Fruit fly (Drosophila melanogaster): ENCODE results near the gene dpr9.
A peak's percentile ranks its signal among the peaks of the same experiment; 100 is the strongest.

Gene dpr9

dm6 chr3R:15114465-15115228, 37.6 kb upstream of the dpr9 start (continued):
- TF ChIP-seq dac (GFP tag; optimal IDR thresholded peaks at IDR 0.05): peak; percentile 69
- TF ChIP-seq esn (GFP tag; optimal IDR thresholded peaks at IDR 0.05): peak; percentile 23
- peak; percentile 95 for TF ChIP-seq Eip78C (GFP tag)
- peak; percentile 41 for TF ChIP-seq CG9139 (GFP tag; optimal IDR thresholded peaks at IDR 0.05)
- TF ChIP-seq fkh (GFP tag; optimal IDR thresholded peaks at IDR 0.05): peak; percentile 62
- TF ChIP-seq CG10631 (GFP tag; optimal IDR thresholded peaks at IDR 0.05): peak; percentile 77
- peak; percentile 58; the same call in 2 of the 3 replicates for TF ChIP-seq CG6163 (GFP tag; IDR thresholded peaks at IDR 0.05)
- TF ChIP-seq CG10669 (GFP tag; optimal IDR thresholded peaks at IDR 0.05): peak; percentile 77
- TF ChIP-seq CG31627 (GFP tag; optimal IDR thresholded peaks at IDR 0.05): peak; percentile 13
- TF ChIP-seq Sox15 (GFP tag; optimal IDR thresholded peaks at IDR 0.05): peak; percentile 58

- peak; percentile 10; the same call in 1 of the 2 replicates for TF ChIP-seq Gug (GFP tag; IDR thresholded peaks at IDR 0.05)
- TF ChIP-seq net (GFP tag; optimal IDR thresholded peaks at IDR 0.05): peak; percentile 7
- TF ChIP-seq Met (GFP tag; optimal IDR thresholded peaks at IDR 0.05): no peak
- no peak for TF ChIP-seq Sox102F (GFP tag; optimal IDR thresholded peaks at IDR 0.05)
- peak; percentile 62; the same call in 1 of the 3 replicates for TF ChIP-seq eg (GFP tag; IDR thresholded peaks at IDR 0.05)
- no peak for TF ChIP-seq fkh (GFP tag; optimal IDR thresholded peaks at IDR 0.05)
- TF ChIP-seq Ets96B (tag; optimal IDR thresholded peaks at IDR 0.05): peak; percentile 51
- TF ChIP-seq salr (GFP tag; optimal IDR thresholded peaks at IDR 0.05): peak in 1 of 2 experiments; percentile 60
- TF ChIP-seq Eip75B (GFP tag; optimal IDR thresholded peaks at IDR 0.05): no peak
- peak; percentile 48 for TF ChIP-seq CG3919 (GFP tag; optimal IDR thresholded peaks at IDR 0.05)
- peak; percentile 46 for TF ChIP-seq CG6276 (GFP tag; optimal IDR thresholded peaks at IDR 0.05)
- TF ChIP-seq CG31627 (GFP tag; optimal IDR thresholded peaks at IDR 0.05): no peak
- TF ChIP-seq CG9139 (GFP tag; optimal IDR thresholded peaks at IDR 0.05): no peak
- no peak for TF ChIP-seq vri (GFP tag; optimal IDR thresholded peaks at IDR 0.05)
- TF ChIP-seq topi (GFP tag; optimal IDR thresholded peaks at IDR 0.05): no peak
- TF ChIP-seq esn (GFP tag; optimal IDR thresholded peaks at IDR 0.05): no peak
- TF ChIP-seq spab (GFP tag; optimal IDR thresholded peaks at IDR 0.05): no peak
- TF ChIP-seq acj6 (GFP tag; optimal IDR thresholded peaks at IDR 0.05): peak; percentile 25
- peak; percentile 45 for TF ChIP-seq OdsH (GFP tag; optimal IDR thresholded peaks at IDR 0.05)
- TF ChIP-seq Eip93F (GFP tag; optimal IDR thresholded peaks at IDR 0.05): no peak
- TF ChIP-seq pdm3 (GFP tag; optimal IDR thresholded peaks at IDR 0.05): no peak
- no peak for TF ChIP-seq fd59A (GFP tag; optimal IDR thresholded peaks at IDR 0.05)
- TF ChIP-seq dsx (GFP tag; optimal IDR thresholded peaks at IDR 0.05; ENCODE audit: poor library complexity, severe bottlenecking): no peak
- TF ChIP-seq CG3032 (tag; optimal IDR thresholded peaks at IDR 0.05): peak; percentile 32
- TF ChIP-seq CG6854 (GFP tag; optimal IDR thresholded peaks at IDR 0.05): no peak
- peak; percentile 78 for TF ChIP-seq CG32006 (GFP tag; optimal IDR thresholded peaks at IDR 0.05)
- peak; percentile 15 for TF ChIP-seq dac (GFP tag; optimal IDR thresholded peaks at IDR 0.05)
- TF ChIP-seq Hr4 (GFP tag; optimal IDR thresholded peaks at IDR 0.05): no peak
- TF ChIP-seq CG15336 (GFP tag; IDR thresholded peaks at IDR 0.05): peak; percentile 74
- TF ChIP-seq CG11902 (GFP tag; optimal IDR thresholded peaks at IDR 0.05): no peak
- no peak for TF ChIP-seq CG7368 (GFP tag; optimal IDR thresholded peaks at IDR 0.05)
- TF ChIP-seq fd85E (GFP tag; optimal IDR thresholded peaks at IDR 0.05): no peak
- no peak for TF ChIP-seq CG6792 (GFP tag; optimal IDR thresholded peaks at IDR 0.05)
- TF ChIP-seq ss (GFP tag; optimal IDR thresholded peaks at IDR 0.05): no peak
- no peak for TF ChIP-seq CG16779 (tag; optimal IDR thresholded peaks at IDR 0.05)
- TF ChIP-seq lz (GFP tag; optimal IDR thresholded peaks at IDR 0.05): no peak
- no peak for TF ChIP-seq Sox15 (GFP tag; optimal IDR thresholded peaks at IDR 0.05)
- TF ChIP-seq Lpt (GFP tag; optimal IDR thresholded peaks at IDR 0.05): peak; percentile 46
- TF ChIP-seq CG6808 (GFP tag; optimal IDR thresholded peaks at IDR 0.05): no peak
- peak; percentile 50 for TF ChIP-seq CG10631 (GFP tag; optimal IDR thresholded peaks at IDR 0.05)
- no peak for TF ChIP-seq Ets21C (GFP tag; optimal IDR thresholded peaks at IDR 0.05)
- TF ChIP-seq svp (GFP tag): no peak
- peak; percentile 75 for TF ChIP-seq Eip78C (GFP tag)
- TF ChIP-seq achi (GFP tag; optimal IDR thresholded peaks at IDR 0.05): peak; percentile 61
- TF ChIP-seq CG11762 (GFP tag; optimal IDR thresholded peaks at IDR 0.05; ENCODE audit: insufficient read depth): no peak
These were observed 36.6 kb upstream of the dpr9 start for dm6 chr3R:15113584-15113983.

Data from whole organism, prepupa.